Worm (Caenorhabditis elegans): Measurements from ENCODE around the gene ncs-1.
A peak's percentile ranks its signal among the peaks of the same experiment; 100 is the strongest.

ce11 chrX:915510-915909 is 47.6 kb downstream of the ncs-1 start, which contains the start of gene sel-12:
- no peak for TF ChIP-seq lin-11 (tag; optimal IDR thresholded peaks at IDR 0.05)
- TF ChIP-seq nhr-11 (tag; optimal IDR thresholded peaks at IDR 0.05), result no peak
- TF ChIP-seq K02D7.2 (tag; optimal IDR thresholded peaks at IDR 0.05), result no peak
- TF ChIP-seq ceh-30 (tag; optimal IDR thresholded peaks at IDR 0.05), result no peak
- TF ChIP-seq rnt-1 (tag; optimal IDR thresholded peaks at IDR 0.05), result no peak
- TF ChIP-seq ttx-3 (tag; optimal IDR thresholded peaks at IDR 0.05), result no peak
- peak; percentile 27 for TF ChIP-seq unc-42 (tag; optimal IDR thresholded peaks at IDR 0.05)
- TF ChIP-seq ceh-9 (tag; optimal IDR thresholded peaks at IDR 0.05), result no peak
- peak; percentile 27 for TF ChIP-seq tbx-2 (tag; optimal IDR thresholded peaks at IDR 0.05)
- TF ChIP-seq ets-4 (tag; optimal IDR thresholded peaks at IDR 0.05), result no peak
- no peak for TF ChIP-seq eyg-1 (tag; optimal IDR thresholded peaks at IDR 0.05)
- TF ChIP-seq hlh-15 (tag; optimal IDR thresholded peaks at IDR 0.05), result no peak
- no peak for TF ChIP-seq pha-4 (tag; optimal IDR thresholded peaks at IDR 0.05)
